Worm (Caenorhabditis elegans) whole organism, late embryonic: Measurements from ENCODE around the gene let-70.

Source experiments
- K02D7.2 ChIP-seq: sonication (generic microtip); optimal IDR thresholded peaks from 2 replicates; lab custom pipeline; 2017; ENCODE audit warnings: mild to moderate bottlenecking, missing genetic modification characterization, missing compliant biosample characterization
- Y22D7AL.16 ChIP-seq: sonication (generic microtip); optimal IDR thresholded peaks from 2 replicates; lab custom pipeline; 2016; ENCODE audit warnings: missing genetic modification characterization, missing compliant biosample characterization
- ama-1 ChIP-seq: fragments of 150-350 bp; optimal IDR thresholded peaks from 2 replicates; lab custom pipeline; 2014
- ceh-34 ChIP-seq: sonication (generic microtip); optimal IDR thresholded peaks from 2 replicates; lab custom pipeline; 2016; ENCODE audit warnings: mild to moderate bottlenecking, missing genetic modification characterization, missing compliant biosample characterization
- che-1 ChIP-seq: sonication (generic microtip); optimal IDR thresholded peaks from 2 replicates; lab custom pipeline; 2016; ENCODE audit warnings: mild to moderate bottlenecking, missing genetic modification characterization, missing compliant biosample characterization
- dve-1 ChIP-seq: sonication (generic microtip); optimal IDR thresholded peaks from 2 replicates; lab custom pipeline; 2017; ENCODE audit warnings: antibody characterized with exemption, mild to moderate bottlenecking, missing genetic modification characterization, missing compliant biosample characterization
- eyg-1 ChIP-seq: sonication (generic microtip); optimal IDR thresholded peaks from 2 replicates; lab custom pipeline; 2016; ENCODE audit warnings: missing genotype, missing genetic modification characterization, missing compliant biosample characterization
- hlh-15 ChIP-seq: sonication (generic microtip); optimal IDR thresholded peaks from 2 replicates; lab custom pipeline; 2016; ENCODE audit warnings: missing genetic modification characterization, missing compliant biosample characterization
- tbx-2 ChIP-seq: sonication (generic microtip); optimal IDR thresholded peaks from 2 replicates; lab custom pipeline; 2016; ENCODE audit warnings: missing genetic modification characterization, missing compliant biosample characterization

DNA sequence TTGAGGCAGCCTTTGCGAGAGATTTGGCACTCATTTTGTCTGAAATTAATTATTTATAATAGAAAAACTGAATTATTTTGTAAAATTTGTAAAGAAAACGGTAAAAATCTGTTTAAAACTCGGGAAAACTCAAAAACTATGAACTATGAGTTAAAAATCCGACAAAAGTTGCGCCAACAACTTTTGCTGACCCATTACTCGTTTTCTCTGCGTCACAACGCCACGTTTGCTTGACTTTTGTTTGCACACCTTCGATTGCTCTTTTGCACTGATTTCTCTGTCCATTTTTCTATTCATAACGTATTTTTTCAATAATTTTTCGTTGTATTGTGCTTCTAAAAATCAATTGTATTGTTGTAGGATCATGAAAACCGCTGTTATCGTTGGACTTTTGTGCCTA is 45.8 kb downstream of the let-70 start, which contains the start of gene fkb-1:
- TF ChIP-seq dve-1 (tag; lab: Kevin White, UChicago) = no peak
- TF ChIP-seq ama-1 = no peak
- no peak for TF ChIP-seq Y22D7AL.16
- TF ChIP-seq ceh-34 (tag; lab: Kevin White, UChicago) = no peak
- TF ChIP-seq hlh-15 (tag; lab: Kevin White, UChicago) = no peak
- TF ChIP-seq che-1 (tag; lab: Kevin White, UChicago) = no peak
- TF ChIP-seq K02D7.2 (tag; lab: Kevin White, UChicago) = no peak
- no peak for TF ChIP-seq tbx-2 (tag; lab: Kevin White, UChicago)
- no peak for TF ChIP-seq eyg-1 (tag; lab: Kevin White, UChicago)
